Worm (Caenorhabditis elegans) whole organism, L1 larva: Measurements from ENCODE around the gene F53A9.3.
A peak's percentile ranks its signal among the peaks of the same experiment; 100 is the strongest.
"Not testable (repeated sequence)": the region's sequence is repeated elsewhere in the genome, so short reads cannot be mapped to it uniquely, and the experiment has no call there.

Source experiments
- C04F5.9 ChIP-seq: sonication (generic microtip); optimal IDR thresholded peaks from 2 replicates; lab custom pipeline; 2016; ENCODE audit warnings: missing genetic modification characterization, missing compliant biosample characterization
- C16A3.4 ChIP-seq: fragments of 150-350 bp; optimal IDR thresholded peaks from 2 replicates; lab custom pipeline; 2014; ENCODE audit warnings: missing biosample characterization, missing genetic modification characterization
- blmp-1 ChIP-seq: fragments of 150-350 bp; optimal IDR thresholded peaks from 2 replicates; lab custom pipeline; 2014; ENCODE audit warnings: missing biosample characterization, missing genetic modification characterization
- dpl-1 ChIP-seq, 3 experiments: fragments of 150-350 bp in 2 of 3; sonication (generic microtip) in 1 of 3; optimal IDR thresholded peaks; 2 replicates each; lab custom pipeline; 2014 to 2017; ENCODE audit warnings: missing biosample characterization in 3 of 3, missing genetic modification characterization in 3 of 3, missing genetic modification reagents in 3 of 3
- dsc-1 ChIP-seq: sonication (generic microtip); optimal IDR thresholded peaks from 2 replicates; lab custom pipeline; 2016; ENCODE audit warnings: mild to moderate bottlenecking, missing genetic modification characterization, missing compliant biosample characterization
- efl-1 ChIP-seq, 4 experiments: fragments of 150-350 bp; optimal IDR thresholded peaks in 3 of 4; peaks in 1 of 4; 1 replicate in 1 of 4; 2 replicates in 3 of 4; lab custom pipeline; 2014; ENCODE audit warnings: missing biosample characterization in 2 of 4, missing genetic modification characterization in 2 of 4, missing genetic modification reagents in 2 of 4
- fkh-10 ChIP-seq: sonication (generic microtip); optimal IDR thresholded peaks from 2 replicates; lab custom pipeline; 2017; ENCODE audit warnings: missing biosample characterization, missing genetic modification reagents, missing genetic modification characterization
- fos-1 ChIP-seq: fragments of 150-350 bp; optimal IDR thresholded peaks from 2 replicates; lab custom pipeline; 2014; ENCODE audit warnings: missing biosample characterization, missing genetic modification characterization
- hpl-2 ChIP-seq: fragments of 150-350 bp; optimal IDR thresholded peaks from 2 replicates; lab custom pipeline; 2014; ENCODE audit warnings: missing biosample characterization, missing genetic modification reagents, missing genetic modification characterization
- lin-14 ChIP-seq: fragments of 200-800 bp; sonication (Bioruptor generic); optimal IDR thresholded peaks from 2 replicates; lab custom pipeline; 2018; ENCODE audit warnings: mild to moderate bottlenecking, missing genetic modification characterization, moderate library complexity, missing compliant biosample characterization
- lin-35 ChIP-seq, 2 experiments: fragments of 150-350 bp; optimal IDR thresholded peaks; 2 replicates each; lab custom pipeline; 2014; ENCODE audit warnings: missing biosample characterization in 2 of 2, missing genetic modification characterization in 2 of 2, missing genetic modification reagents in 2 of 2
- lsy-2 ChIP-seq, 2 experiments: fragments of 150-350 bp; optimal IDR thresholded peaks; 2 replicates each; lab custom pipeline; 2014; ENCODE audit warnings: missing biosample characterization in 2 of 2, missing genetic modification characterization in 2 of 2
- mdl-1 ChIP-seq, 2 experiments: fragments of 150-350 bp; optimal IDR thresholded peaks; 2 replicates each; lab custom pipeline; 2014 to 2017; ENCODE audit warnings: missing biosample characterization in 2 of 2, missing genetic modification characterization in 2 of 2, inconsistent platforms in 1 of 2
- mep-1 ChIP-seq: fragments of 150-350 bp; optimal IDR thresholded peaks from 2 replicates; lab custom pipeline; 2014; ENCODE audit warnings: missing biosample characterization, missing genetic modification characterization
- nhr-19 ChIP-seq: fragments of 200-800 bp; sonication (Bioruptor generic); conservative IDR thresholded peaks from 2 replicates; pipeline ENCODE4 v1.3.6; 2022; ENCODE audit warnings: missing genetic modification characterization, missing compliant biosample characterization
- nhr-20 ChIP-seq: sonication (generic microtip); optimal IDR thresholded peaks from 2 replicates; lab custom pipeline; 2016; ENCODE audit warnings: mild to moderate bottlenecking, missing genetic modification characterization, missing compliant biosample characterization
- nhr-237 ChIP-seq: fragments of 150-350 bp; optimal IDR thresholded peaks from 2 replicates; lab custom pipeline; 2014; ENCODE audit warnings: missing biosample characterization, missing genetic modification characterization
- nhr-71 ChIP-seq: sonication (generic microtip); optimal IDR thresholded peaks from 2 replicates; lab custom pipeline; 2016; ENCODE audit warnings: mild to moderate bottlenecking, missing genetic modification characterization, moderate library complexity, missing compliant biosample characterization
- nhr-77 ChIP-seq: fragments of 150-350 bp; optimal IDR thresholded peaks from 2 replicates; lab custom pipeline; 2014; ENCODE audit warnings: missing biosample characterization, missing genetic modification characterization
- pag-3 ChIP-seq: sonication (generic microtip); optimal IDR thresholded peaks from 2 replicates; lab custom pipeline; 2017; ENCODE audit warnings: missing genetic modification characterization, mild to moderate bottlenecking, missing compliant biosample characterization, antibody characterized with exemption, borderline replicate concordance; ENCODE audit not compliant: insufficient read depth
- pqm-1 ChIP-seq: sonication (generic microtip); optimal IDR thresholded peaks from 3 replicates; lab custom pipeline; 2017; ENCODE audit warnings: missing biosample characterization, missing genetic modification characterization
- rnt-1 ChIP-seq: sonication (generic microtip); optimal IDR thresholded peaks from 2 replicates; lab custom pipeline; 2016; ENCODE audit warnings: mild to moderate bottlenecking, missing genetic modification characterization, moderate library complexity, missing compliant biosample characterization
- skn-1 ChIP-seq: fragments of 150-350 bp; optimal IDR thresholded peaks from 2 replicates; lab custom pipeline; 2014; ENCODE audit warnings: missing biosample characterization, missing genetic modification characterization
- snu-23 ChIP-seq: sonication (generic microtip); optimal IDR thresholded peaks from 2 replicates; lab custom pipeline; 2016; ENCODE audit warnings: missing genetic modification characterization, missing compliant biosample characterization
- sup-37 ChIP-seq: fragments of 200-800 bp; sonication (Bioruptor generic); optimal IDR thresholded peaks from 2 replicates; lab custom pipeline; 2018; ENCODE audit warnings: mild to moderate bottlenecking, missing genetic modification characterization, missing compliant biosample characterization
- tbx-2 ChIP-seq: sonication (generic microtip); optimal IDR thresholded peaks from 2 replicates; lab custom pipeline; 2016; ENCODE audit warnings: missing genetic modification characterization, missing compliant biosample characterization
- unc-130 ChIP-seq: fragments of 150-350 bp; optimal IDR thresholded peaks from 2 replicates; lab custom pipeline; 2017; ENCODE audit warnings: missing biosample characterization, missing genetic modification characterization, inconsistent platforms
- unc-30 ChIP-seq: sonication (generic microtip); optimal IDR thresholded peaks from 2 replicates; lab custom pipeline; 2017; ENCODE audit warnings: missing biosample characterization, missing genetic modification characterization
- unc-62 ChIP-seq: fragments of 150-350 bp; optimal IDR thresholded peaks from 2 replicates; lab custom pipeline; 2014; ENCODE audit warnings: missing biosample characterization, missing genetic modification reagents, missing genetic modification characterization
- unc-86 ChIP-seq: sonication (generic microtip); optimal IDR thresholded peaks from 2 replicates; lab custom pipeline; 2016; ENCODE audit warnings: missing genetic modification characterization, missing compliant biosample characterization
- xbp-1 ChIP-seq: sonication (generic microtip); optimal IDR thresholded peaks from 2 replicates; lab custom pipeline; 2016; ENCODE audit warnings: missing genetic modification characterization, missing compliant biosample characterization
- zip-4 ChIP-seq: fragments of 200-800 bp; sonication (Bioruptor generic); optimal IDR thresholded peaks from 2 replicates; lab custom pipeline; 2018; ENCODE audit warnings: mild to moderate bottlenecking, missing genetic modification characterization, moderate library complexity, missing compliant biosample characterization
- ztf-11 ChIP-seq, 2 experiments: sonication (generic microtip); optimal IDR thresholded peaks; 2 replicates each; lab custom pipeline; 2016 to 2017; ENCODE audit warnings: missing genetic modification characterization in 2 of 2, missing biosample characterization in 1 of 2, missing compliant biosample characterization in 1 of 2
- ztf-4 ChIP-seq: fragments of 150-350 bp; optimal IDR thresholded peaks from 2 replicates; lab custom pipeline; 2014; ENCODE audit warnings: missing biosample characterization, missing genetic modification characterization

F53A9.3 gene

DNA sequence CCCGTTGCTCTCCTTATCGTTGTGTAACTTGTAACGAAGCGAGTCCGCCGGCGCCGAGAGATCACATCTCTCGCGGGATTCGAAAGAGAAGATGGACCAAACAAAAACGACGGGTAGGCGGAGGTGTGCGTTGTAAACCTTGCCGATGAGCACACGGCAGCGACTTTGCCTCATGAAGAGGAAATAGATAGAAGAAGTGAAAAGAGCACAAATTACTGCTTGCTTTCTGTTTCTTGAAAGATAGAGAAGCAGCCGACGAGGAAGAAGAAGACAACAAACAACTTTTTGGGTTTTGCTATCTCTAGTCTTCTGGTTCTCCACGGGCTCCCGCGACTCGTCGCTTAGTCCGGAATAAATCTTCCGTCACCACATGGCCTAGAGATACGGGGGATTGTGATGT, 15.7 kb downstream of the F53A9.3 start (continued):
- TF ChIP-seq pag-3 (tag; lab: Kevin White, UChicago) (peak; percentile 97), ztf-4 (tag; lab: Kevin White, UChicago) (peak; percentile 5), C04F5.9 (tag; lab: Kevin White, UChicago) (no peak), unc-86 (tag; lab: Kevin White, UChicago) (no peak), rnt-1 (tag; lab: Kevin White, UChicago) (peak; percentile 45), hpl-2 (GFP tag; lab: Kevin White, UChicago) (no peak), nhr-71 (peak; percentile 80), sup-37 (GFP tag; lab: Kevin White, UChicago) (no peak), pqm-1 (tag; lab: Kevin White, UChicago) (no peak), nhr-77 (no peak), unc-30 (tag; lab: Kevin White, UChicago) (no peak)

- TF ChIP-seq nhr-19 (0 out of 2 replicates have a peak, but pooled peaks have one; percentile 12), snu-23 (GFP tag; lab: Kevin White, UChicago) (peak; percentile 2), rnt-1 (tag; lab: Kevin White, UChicago) (peak; percentile 50), fos-1 (tag; lab: Kevin White, UChicago) (no peak), tbx-2 (tag; lab: Kevin White, UChicago) (no peak), lin-14 (GFP tag; lab: Kevin White, UChicago) (peak; percentile 28), unc-130 (tag; lab: Kevin White, UChicago) (no peak)
- TF ChIP-seq, all 84 proteins: peak for 4
Observed at ce11 chrX:8727306-8727705, 19.2 kb downstream of the F53A9.3 start, which contains the start of gene EGAP4.1. Gene EGAP4.1, minus strand, starts transcription at chrX:8727406.

DNA sequence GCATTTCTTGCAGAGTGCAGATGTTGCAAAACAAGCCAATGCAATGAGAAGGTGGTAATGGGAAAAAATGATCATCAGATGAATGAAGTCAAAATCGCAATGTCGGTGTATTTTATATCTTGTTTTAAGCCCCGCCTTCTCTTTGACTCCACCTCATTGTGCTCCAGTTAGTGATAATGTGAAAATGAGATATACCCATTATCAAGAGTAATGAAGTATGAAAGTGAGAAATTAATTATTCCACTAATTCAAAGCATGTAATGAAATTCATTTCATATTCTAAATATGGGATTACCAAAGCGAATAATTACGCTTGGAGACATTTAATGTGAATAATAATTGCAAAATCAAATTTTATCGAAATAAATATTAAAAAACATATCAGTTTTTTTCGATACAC, 23.7 kb downstream of the F53A9.3 start, which contains the start of gene M02D8.6:
M02D8.6 (minus strand) TSS at position 101 of the 400 bp plus-strand sequence.
- not testable (repeated sequence) for TF ChIP-seq C04F5.9 (tag; lab: Kevin White, UChicago); fos-1 (tag; lab: Kevin White, UChicago); fkh-10 (GFP tag; lab: Kevin White, UChicago)

DNA sequence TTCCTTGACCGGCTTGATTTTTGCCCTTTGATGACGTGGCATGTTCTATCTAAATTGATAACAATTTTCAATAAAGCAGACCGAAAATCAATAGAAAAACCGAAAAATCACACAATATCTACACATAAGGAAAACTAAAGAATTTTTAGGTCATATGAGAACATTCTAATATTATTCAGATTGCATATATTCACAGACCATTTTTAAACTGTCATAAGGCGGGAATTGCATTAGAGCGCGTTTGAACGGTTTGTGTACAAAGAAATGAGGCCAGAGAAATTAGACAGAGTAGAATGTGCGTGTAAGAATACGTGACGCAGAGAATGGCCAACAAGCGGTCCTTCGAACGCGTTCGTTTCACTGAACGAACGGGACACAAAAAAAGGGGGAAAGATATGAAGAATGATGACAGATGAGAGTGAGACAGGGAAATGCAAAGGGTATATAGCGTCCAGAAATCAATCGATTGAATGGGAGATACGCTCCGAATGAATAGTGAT, 28.9 kb downstream of the F53A9.3 start, which contains the start of gene M02D8.3:
M02D8.3 (minus strand) TSS at position 51 of the 500 bp plus-strand sequence.
- TF ChIP-seq nhr-20 (tag; lab: Kevin White, UChicago) (peak; percentile 31), C16A3.4 (tag; lab: Kevin White, UChicago) (peak; percentile 29), mep-1 (tag; lab: Kevin White, UChicago) (peak; percentile 21), lin-14 (GFP tag; lab: Kevin White, UChicago) (peak; percentile 80), nhr-237 (no peak), lsy-2 (tag; optimal IDR thresholded peaks at IDR 0.05; lab: Kevin White, UChicago) (peak in 1 of 2 experiments; percentile 43), mdl-1 (tag; optimal IDR thresholded peaks at IDR 0.05; lab: Kevin White, UChicago) (no peak), skn-1 (peak; percentile 25), xbp-1 (tag; lab: Kevin White, UChicago) (peak; percentile 7), snu-23 (GFP tag; lab: Kevin White, UChicago) (peak; percentile 28), dpl-1 (GFP tag; optimal IDR thresholded peaks at IDR 0.05; lab: Kevin White, UChicago) (peak; percentile 60 to 78 (median 68)), efl-1 (optimal IDR thresholded peaks at IDR 0.05; lab: Kevin White, UChicago) (peak; percentile 44 to 63), efl-1 (GFP tag; optimal IDR thresholded peaks at IDR 0.05 in 1 of 2; lab: Kevin White, UChicago) (peak; percentile 67 to 84), nhr-71 (peak; percentile 9), unc-62 (GFP tag; lab: Kevin White, UChicago) (no peak), zip-4 (no peak), lin-35 (GFP tag; optimal IDR thresholded peaks at IDR 0.05; lab: Kevin White, UChicago) (peak; percentile 21 to 82), dsc-1 (tag; lab: Kevin White, UChicago) (no peak), blmp-1 (tag; lab: Kevin White, UChicago) (peak; percentile 64), ztf-11 (tag; optimal IDR thresholded peaks at IDR 0.05; lab: Kevin White, UChicago) (no peak)
